Fruit fly (Drosophila melanogaster): ENCODE measurements around the gene CG18477.

DNA sequence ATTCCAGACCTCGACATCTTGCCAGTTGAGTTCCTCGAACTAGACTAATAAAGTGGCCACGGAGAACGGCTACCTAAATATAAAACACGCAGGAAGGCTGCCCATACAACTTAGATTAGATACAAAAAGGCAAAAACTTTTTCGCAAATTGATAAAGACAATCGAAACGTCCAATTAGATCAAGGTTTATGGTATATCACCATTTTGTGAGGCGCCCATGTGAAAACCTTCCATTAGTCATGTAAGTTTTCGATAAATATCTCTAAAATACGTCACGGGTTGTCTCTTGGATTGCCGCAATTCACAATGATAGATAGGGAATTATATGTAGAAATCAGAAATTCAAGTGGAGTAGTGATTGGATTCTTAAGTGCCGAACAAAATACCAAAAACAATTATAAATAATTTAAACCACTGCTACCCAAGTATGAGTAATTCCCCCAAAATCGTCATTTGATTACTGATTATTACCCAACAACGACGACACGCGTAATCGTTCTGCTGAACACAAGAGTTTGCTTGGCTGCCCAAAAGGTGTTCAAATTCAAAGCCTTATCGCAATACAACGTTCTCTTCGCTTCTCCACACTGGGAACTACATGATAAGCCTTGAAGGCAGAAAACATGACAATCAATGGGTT, 49.1 kb upstream of the CG18477 start, which contains the start of gene CG15255:
- TF ChIP-seq CG12605 (GFP tag; IDR thresholded peaks at IDR 0.05) (no peak), CG9948 (tag; optimal IDR thresholded peaks at IDR 0.05) (no peak), EcR (GFP tag; optimal IDR thresholded peaks at IDR 0.05) (no peak), CG17806 (tag; optimal IDR thresholded peaks at IDR 0.05) (no peak), CG8159 (tag; optimal IDR thresholded peaks at IDR 0.05) (no peak), CG15710 (tag; optimal IDR thresholded peaks at IDR 0.05) (no peak), CG10348 (GFP tag; IDR thresholded peaks at IDR 0.05) (no peak), CG4496 (GFP tag; IDR thresholded peaks at IDR 0.05) (no peak), fd96Ca (GFP tag; IDR thresholded peaks at IDR 0.05) (no peak), CG14655 (GFP tag; optimal IDR thresholded peaks at IDR 0.05) (no peak), Pif1B (GFP tag; optimal IDR thresholded peaks at IDR 0.05) (no peak), gl (tag; optimal IDR thresholded peaks at IDR 0.05) (no peak), rn (GFP tag; IDR thresholded peaks at IDR 0.05) (no peak)
